Worm (Caenorhabditis elegans) whole organism, L1 larva: ENCODE data around the gene C27B7.9.

Experiments used
- C34B4.2 ChIP-seq: sonication (generic microtip); optimal IDR thresholded peaks from 2 replicates; lab custom pipeline; 2017; ENCODE audit warnings: mild to moderate bottlenecking, missing genetic modification characterization, missing compliant biosample characterization
- aly-2 ChIP-seq: fragments of 150-350 bp; optimal IDR thresholded peaks from 2 replicates; lab custom pipeline; 2014; ENCODE audit warnings: missing biosample characterization, missing genetic modification characterization
- ceh-82 ChIP-seq, 3 experiments: fragments of 150-350 bp in 1 of 3; sonication (generic microtip) in 2 of 3; optimal IDR thresholded peaks; 2 replicates each; lab custom pipeline; 2014 to 2017; ENCODE audit warnings: missing biosample characterization in 3 of 3, missing genetic modification characterization in 3 of 3
- ceh-88 ChIP-seq: fragments of 200-800 bp; sonication (Bioruptor generic); IDR thresholded peaks from 2 replicates; pipeline ENCODE4 v1.3.6; 2022; ENCODE audit warnings: missing genetic modification characterization, missing compliant biosample characterization
- ceh-90 ChIP-seq: sonication (generic microtip); optimal IDR thresholded peaks from 2 replicates; lab custom pipeline; 2016; ENCODE audit warnings: missing genetic modification characterization, missing compliant biosample characterization
- ces-1 ChIP-seq: fragments of 150-350 bp; optimal IDR thresholded peaks from 2 replicates; lab custom pipeline; 2014; ENCODE audit warnings: missing biosample characterization, missing genetic modification reagents, missing genetic modification characterization
- egl-13 ChIP-seq: sonication (generic microtip); optimal IDR thresholded peaks from 2 replicates; lab custom pipeline; 2016; ENCODE audit warnings: missing genotype, missing genetic modification reagents, missing genetic modification characterization, missing compliant biosample characterization
- elt-2 ChIP-seq: sonication (generic microtip); optimal IDR thresholded peaks from 2 replicates; lab custom pipeline; 2016; ENCODE audit warnings: missing genetic modification characterization, mild to moderate bottlenecking, inconsistent platforms, missing compliant biosample characterization, missing genetic modification reagents
- elt-3 ChIP-seq, 6 experiments: fragments of 150-350 bp in 1 of 6; sonication (generic microtip); optimal IDR thresholded peaks; 2 replicates each; lab custom pipeline; 2017 to 2018; ENCODE audit warnings: missing biosample characterization in 6 of 6, missing genetic modification characterization in 6 of 6, inconsistent platforms in 1 of 6
- fkh-4 ChIP-seq: sonication (generic microtip); optimal IDR thresholded peaks from 2 replicates; lab custom pipeline; 2016; ENCODE audit warnings: missing compliant biosample characterization, missing genetic modification characterization, borderline replicate concordance
- fkh-8 ChIP-seq: sonication (generic microtip); optimal IDR thresholded peaks from 2 replicates; lab custom pipeline; 2016; ENCODE audit warnings: mild to moderate bottlenecking, missing genetic modification characterization, missing compliant biosample characterization
- fos-1 ChIP-seq: fragments of 150-350 bp; optimal IDR thresholded peaks from 2 replicates; lab custom pipeline; 2014; ENCODE audit warnings: missing biosample characterization, missing genetic modification characterization
- grh-1 ChIP-seq: fragments of 200-800 bp; sonication (Bioruptor generic); IDR thresholded peaks from 2 replicates; pipeline ENCODE4 v1.3.6; 2022; ENCODE audit warnings: missing genetic modification reagents, missing genetic modification characterization, missing compliant biosample characterization
- hlh-17 ChIP-seq: fragments of 200-800 bp; sonication (Bioruptor generic); optimal IDR thresholded peaks from 2 replicates; lab custom pipeline; 2018; ENCODE audit warnings: missing genetic modification characterization, mild to moderate bottlenecking, missing compliant biosample characterization, moderate library complexity, borderline replicate concordance
- hlh-4 ChIP-seq: sonication (generic microtip); optimal IDR thresholded peaks from 2 replicates; lab custom pipeline; 2016; ENCODE audit warnings: mild to moderate bottlenecking, missing genetic modification characterization, missing compliant biosample characterization
- hpl-2 ChIP-seq: fragments of 150-350 bp; optimal IDR thresholded peaks from 2 replicates; lab custom pipeline; 2014; ENCODE audit warnings: missing biosample characterization, missing genetic modification reagents, missing genetic modification characterization
- irx-1 ChIP-seq: sonication (generic microtip); optimal IDR thresholded peaks from 2 replicates; lab custom pipeline; 2016; ENCODE audit warnings: missing genetic modification characterization, missing compliant biosample characterization
- jun-1 ChIP-seq: fragments of 150-350 bp; optimal IDR thresholded peaks from 2 replicates; lab custom pipeline; 2014; ENCODE audit warnings: missing biosample characterization, missing genetic modification reagents, missing genetic modification characterization
- lin-13 ChIP-seq: fragments of 150-350 bp; optimal IDR thresholded peaks from 2 replicates; lab custom pipeline; 2014; ENCODE audit warnings: missing biosample characterization, missing genetic modification reagents, missing genetic modification characterization
- lin-14 ChIP-seq: fragments of 200-800 bp; sonication (Bioruptor generic); optimal IDR thresholded peaks from 2 replicates; lab custom pipeline; 2018; ENCODE audit warnings: mild to moderate bottlenecking, missing genetic modification characterization, moderate library complexity, missing compliant biosample characterization
- lin-39 ChIP-seq: fragments of 150-350 bp; optimal IDR thresholded peaks from 2 replicates; lab custom pipeline; 2014; ENCODE audit warnings: missing biosample characterization, missing genetic modification reagents, missing genetic modification characterization
- lir-3 ChIP-seq: sonication (generic microtip); optimal IDR thresholded peaks from 2 replicates; lab custom pipeline; 2016; ENCODE audit warnings: mild to moderate bottlenecking, missing genetic modification characterization, moderate library complexity, missing compliant biosample characterization; ENCODE audit not compliant: poor library complexity
- lsy-2 ChIP-seq, 2 experiments: fragments of 150-350 bp; optimal IDR thresholded peaks; 2 replicates each; lab custom pipeline; 2014; ENCODE audit warnings: missing biosample characterization in 2 of 2, missing genetic modification characterization in 2 of 2
- mdl-1 ChIP-seq, 2 experiments: fragments of 150-350 bp; optimal IDR thresholded peaks; 2 replicates each; lab custom pipeline; 2014 to 2017; ENCODE audit warnings: missing biosample characterization in 2 of 2, missing genetic modification characterization in 2 of 2, inconsistent platforms in 1 of 2
- mef-2 ChIP-seq: fragments of 150-350 bp; optimal IDR thresholded peaks from 2 replicates; lab custom pipeline; 2014; ENCODE audit warnings: missing biosample characterization, missing genetic modification characterization
- nhr-11 ChIP-seq: fragments of 150-350 bp; optimal IDR thresholded peaks from 2 replicates; lab custom pipeline; 2014; ENCODE audit warnings: missing biosample characterization, missing genetic modification characterization
- nhr-12 ChIP-seq: sonication (generic microtip); optimal IDR thresholded peaks from 2 replicates; lab custom pipeline; 2017; ENCODE audit warnings: missing biosample characterization, missing genetic modification characterization
- nhr-20 ChIP-seq: sonication (generic microtip); optimal IDR thresholded peaks from 2 replicates; lab custom pipeline; 2016; ENCODE audit warnings: mild to moderate bottlenecking, missing genetic modification characterization, missing compliant biosample characterization
- nhr-28 ChIP-seq: fragments of 150-350 bp; optimal IDR thresholded peaks from 2 replicates; lab custom pipeline; 2014; ENCODE audit warnings: missing biosample characterization, missing genetic modification characterization
- nhr-71 ChIP-seq: sonication (generic microtip); optimal IDR thresholded peaks from 2 replicates; lab custom pipeline; 2016; ENCODE audit warnings: mild to moderate bottlenecking, missing genetic modification characterization, moderate library complexity, missing compliant biosample characterization
- nhr-77 ChIP-seq: fragments of 150-350 bp; optimal IDR thresholded peaks from 2 replicates; lab custom pipeline; 2014; ENCODE audit warnings: missing biosample characterization, missing genetic modification characterization
- nhr-84 ChIP-seq: sonication (generic microtip); optimal IDR thresholded peaks from 2 replicates; lab custom pipeline; 2017; ENCODE audit warnings: missing biosample characterization, missing genetic modification characterization
- nhr-85 ChIP-seq: sonication (generic microtip); peaks from one replicate; lab custom pipeline; 2016; ENCODE audit warnings: missing genetic modification characterization, inconsistent platforms, missing compliant biosample characterization
- nhr-90 ChIP-seq: sonication (generic microtip); optimal IDR thresholded peaks from 2 replicates; lab custom pipeline; 2016; ENCODE audit warnings: mild to moderate bottlenecking, missing genetic modification characterization, missing compliant biosample characterization; ENCODE audit not compliant: poor library complexity
- skn-1 ChIP-seq: fragments of 150-350 bp; optimal IDR thresholded peaks from 2 replicates; lab custom pipeline; 2014; ENCODE audit warnings: missing biosample characterization, missing genetic modification characterization
- snpc-4 ChIP-seq: fragments of 150-350 bp; optimal IDR thresholded peaks from 2 replicates; lab custom pipeline; 2014; ENCODE audit warnings: missing biosample characterization, missing genetic modification characterization
- snu-23 ChIP-seq: sonication (generic microtip); optimal IDR thresholded peaks from 2 replicates; lab custom pipeline; 2016; ENCODE audit warnings: missing genetic modification characterization, missing compliant biosample characterization
- sptf-1 ChIP-seq: fragments of 150-350 bp; optimal IDR thresholded peaks from 2 replicates; lab custom pipeline; 2014; ENCODE audit warnings: missing biosample characterization, missing genetic modification characterization
- tbx-2 ChIP-seq: sonication (generic microtip); optimal IDR thresholded peaks from 2 replicates; lab custom pipeline; 2016; ENCODE audit warnings: missing genetic modification characterization, missing compliant biosample characterization
- unc-30 ChIP-seq: sonication (generic microtip); optimal IDR thresholded peaks from 2 replicates; lab custom pipeline; 2017; ENCODE audit warnings: missing biosample characterization, missing genetic modification characterization
- unc-62 ChIP-seq: fragments of 150-350 bp; optimal IDR thresholded peaks from 2 replicates; lab custom pipeline; 2014; ENCODE audit warnings: missing biosample characterization, missing genetic modification reagents, missing genetic modification characterization
- unc-98 ChIP-seq: fragments of 200-800 bp; sonication (Bioruptor generic); IDR thresholded peaks from 2 replicates; pipeline ENCODE4 v1.3.6; 2022; ENCODE audit warnings: missing genetic modification characterization, missing compliant biosample characterization
- xbp-1 ChIP-seq: sonication (generic microtip); optimal IDR thresholded peaks from 2 replicates; lab custom pipeline; 2016; ENCODE audit warnings: missing genetic modification characterization, missing compliant biosample characterization
- zag-1 ChIP-seq: fragments of 150-350 bp; optimal IDR thresholded peaks from 2 replicates; lab custom pipeline; 2014; ENCODE audit warnings: missing biosample characterization, missing genetic modification characterization
- zip-4 ChIP-seq: fragments of 200-800 bp; sonication (Bioruptor generic); optimal IDR thresholded peaks from 2 replicates; lab custom pipeline; 2018; ENCODE audit warnings: mild to moderate bottlenecking, missing genetic modification characterization, moderate library complexity, missing compliant biosample characterization
- ztf-11 ChIP-seq, 2 experiments: sonication (generic microtip); optimal IDR thresholded peaks; 2 replicates each; lab custom pipeline; 2016 to 2017; ENCODE audit warnings: missing genetic modification characterization in 2 of 2, missing biosample characterization in 1 of 2, missing compliant biosample characterization in 1 of 2
- ztf-4 ChIP-seq: fragments of 150-350 bp; optimal IDR thresholded peaks from 2 replicates; lab custom pipeline; 2014; ENCODE audit warnings: missing biosample characterization, missing genetic modification characterization

Gene C27B7.9

DNA sequence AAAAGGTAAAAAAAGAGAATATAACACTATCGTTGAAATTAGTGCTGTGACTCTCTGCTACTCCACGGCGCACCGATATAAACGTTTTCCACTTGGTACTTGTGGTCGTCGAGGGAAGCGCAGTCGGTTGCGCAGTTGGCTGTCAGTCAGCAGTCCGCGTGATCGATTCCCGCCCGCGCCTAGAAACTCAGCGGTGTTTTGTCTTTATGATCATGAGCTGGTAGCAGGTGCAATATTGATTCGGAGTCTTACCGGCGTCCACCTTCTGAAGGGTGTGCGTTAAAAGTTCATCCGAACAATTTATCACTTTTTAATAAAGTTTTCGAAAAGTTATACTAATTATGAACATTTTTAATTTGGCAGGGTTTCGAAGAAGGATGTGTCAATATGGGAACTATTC, 11.2 kb upstream of the C27B7.9 start (continued):
- no peak for TF ChIP-seq C34B4.2 (tag; lab: Kevin White, UChicago)
- TF ChIP-seq mef-2 (tag; lab: Kevin White, UChicago), result no peak
- peak; percentile 51 for TF ChIP-seq lir-3 (tag; lab: Kevin White, UChicago)
- TF ChIP-seq snpc-4 (tag; lab: Kevin White, UChicago), result peak; percentile 41
- TF ChIP-seq elt-3 (tag; optimal IDR thresholded peaks at IDR 0.05; lab: Kevin White, UChicago), result peak in 1 of 6 experiments; percentile 75
- TF ChIP-seq ztf-4 (tag; lab: Kevin White, UChicago), result peak; percentile 64
- TF ChIP-seq egl-13 (tag; lab: Kevin White, UChicago), result no peak
- peak; percentile 65 for TF ChIP-seq fkh-8 (tag; lab: Kevin White, UChicago)
- TF ChIP-seq nhr-28 (tag; lab: Kevin White, UChicago), result no peak
- TF ChIP-seq xbp-1, result peak; percentile 79
- TF ChIP-seq lin-39 (tag; lab: Kevin White, UChicago), result no peak
- no peak for TF ChIP-seq nhr-12 (tag; lab: Kevin White, UChicago)
- TF ChIP-seq nhr-85 (tag; lab: Kevin White, UChicago), result peak; percentile 81
- peak; percentile 55 to 62 (median 60) for TF ChIP-seq ceh-82 (tag; optimal IDR thresholded peaks at IDR 0.05; lab: Kevin White, UChicago)
- peak; percentile 13 for TF ChIP-seq zip-4
- no peak for TF ChIP-seq nhr-11 (tag; lab: Kevin White, UChicago)
- TF ChIP-seq hpl-2 (GFP tag; lab: Kevin White, UChicago), result peak; percentile 52
- no peak for TF ChIP-seq nhr-84 (tag; lab: Kevin White, UChicago)
- TF ChIP-seq fkh-4 (tag; lab: Kevin White, UChicago), result no peak
- TF ChIP-seq mdl-1 (tag; optimal IDR thresholded peaks at IDR 0.05; lab: Kevin White, UChicago), result peak in 1 of 2 experiments; percentile 84
- peak; percentile 44 for TF ChIP-seq grh-1 (GFP tag; lab: Robert Waterston, UW)
- no peak for TF ChIP-seq unc-62 (GFP tag; lab: Kevin White, UChicago)
- peak; percentile 56 for TF ChIP-seq irx-1
- peak; percentile 58 to 72 for TF ChIP-seq lsy-2 (tag; optimal IDR thresholded peaks at IDR 0.05; lab: Kevin White, UChicago)
- TF ChIP-seq lin-13 (GFP tag; lab: Kevin White, UChicago), result peak; percentile 49
- no peak for TF ChIP-seq ceh-90
- TF ChIP-seq nhr-77 (tag; lab: Kevin White, UChicago), result peak; percentile 55
- TF ChIP-seq ztf-11 (tag; optimal IDR thresholded peaks at IDR 0.05; lab: Kevin White, UChicago), result peak in 1 of 2 experiments; percentile 33
- TF ChIP-seq nhr-20 (tag; lab: Kevin White, UChicago), result peak; percentile 79
- TF ChIP-seq ceh-88 (GFP tag; lab: Robert Waterston, UW), result no peak
- peak; percentile 64 for TF ChIP-seq fos-1
- peak; percentile 72 for TF ChIP-seq lin-14 (GFP tag; lab: Kevin White, UChicago)
- peak; percentile 82 for TF ChIP-seq snu-23
- TF ChIP-seq hlh-17 (GFP tag; lab: Kevin White, UChicago), result no peak
- TF ChIP-seq unc-30, result no peak
- peak; percentile 61 for TF ChIP-seq jun-1 (tag; lab: Kevin White, UChicago)
- no peak for TF ChIP-seq hlh-4 (tag; lab: Kevin White, UChicago)
- TF ChIP-seq ces-1, result no peak
- TF ChIP-seq unc-98 (GFP tag; lab: Robert Waterston, UW), result peak; percentile 48; the same call in 1 of the 2 replicates
- no peak for TF ChIP-seq sptf-1
- peak; percentile 82 for TF ChIP-seq nhr-90 (tag; lab: Kevin White, UChicago)
- no peak for TF ChIP-seq zag-1 (tag; lab: Kevin White, UChicago)
- peak; percentile 50 for TF ChIP-seq aly-2
- peak; percentile 87 for TF ChIP-seq nhr-71
- peak; percentile 72 for TF ChIP-seq elt-2 (tag; lab: Kevin White, UChicago)
- TF ChIP-seq tbx-2 (tag; lab: Kevin White, UChicago), result peak; percentile 70
- TF ChIP-seq skn-1 (tag; lab: Kevin White, UChicago), result peak; percentile 71
